Fruit fly (Drosophila melanogaster) whole organism, wandering third instar larva: ENCODE measurements around the gene CG44005.

Experiments
- Abd-B ChIP-seq: fragments of >200 bp; optimal IDR thresholded peaks from 2 replicates; lab custom pipeline; 2017; ENCODE audit warnings: missing biosample characterization, missing genetic modification characterization
- CG32264 ChIP-seq: fragments of 200-800 bp; sonication (Bioruptor generic); optimal IDR thresholded peaks from 2 replicates; lab custom pipeline; 2016; ENCODE audit warnings: missing biosample characterization, missing genetic modification characterization
- CrebA ChIP-seq: fragments of 200-800 bp; sonication (Bioruptor generic); optimal IDR thresholded peaks from 2 replicates; lab custom pipeline; 2016; ENCODE audit warnings: missing biosample characterization, mild to moderate bottlenecking, missing genetic modification characterization, borderline replicate concordance
- Dfd ChIP-seq: fragments of >200 bp; optimal IDR thresholded peaks from 2 replicates; lab custom pipeline; 2017; ENCODE audit warnings: missing biosample characterization, missing genetic modification characterization
- Dif ChIP-seq: fragments of 200-275, 200-300 bp; sonication (Bioruptor generic); optimal IDR thresholded peaks from 2 replicates; lab custom pipeline; 2018; ENCODE audit warnings: missing biosample characterization, missing genetic modification characterization; ENCODE audit not compliant: partially characterized antibody
- GATAd ChIP-seq: sonication (Bioruptor generic); optimal IDR thresholded peaks from 2 replicates; lab custom pipeline; 2016; ENCODE audit warnings: missing biosample characterization, missing genetic modification characterization
- HLH106 ChIP-seq: fragments of 200-800 bp; optimal IDR thresholded peaks from 3 replicates; lab custom pipeline; 2019; ENCODE audit warnings: missing biosample characterization, mild to moderate bottlenecking, missing genetic modification characterization, moderate library complexity
- Hnf4 ChIP-seq: fragments of 200-800 bp; sonication (Bioruptor generic); optimal IDR thresholded peaks from 2 replicates; lab custom pipeline; 2016; ENCODE audit warnings: missing biosample characterization, mild to moderate bottlenecking, missing genetic modification characterization
- Hr78 ChIP-seq: fragments of >200 bp; optimal IDR thresholded peaks from 2 replicates; lab custom pipeline; 2017; ENCODE audit warnings: missing biosample characterization, missing genetic modification characterization
- Hr83 ChIP-seq: fragments of 200-300 bp; sonication (Bioruptor generic); optimal IDR thresholded peaks from 2 replicates; lab custom pipeline; 2016; ENCODE audit warnings: missing biosample characterization, mild to moderate bottlenecking, missing genetic modification characterization, moderate library complexity; ENCODE audit not compliant: poor library complexity, severe bottlenecking
- Jra ChIP-seq: sonication (Bioruptor generic); optimal IDR thresholded peaks from 2 replicates; lab custom pipeline; 2016; ENCODE audit warnings: missing biosample characterization, missing genetic modification characterization
- Mio ChIP-seq: sonication (Bioruptor generic); optimal IDR thresholded peaks from 2 replicates; lab custom pipeline; 2016; ENCODE audit warnings: missing biosample characterization, missing genetic modification characterization
- Myc ChIP-seq: fragments of >200 bp; optimal IDR thresholded peaks from 2 replicates; lab custom pipeline; 2017
- N ChIP-seq: fragments of >200 bp; optimal IDR thresholded peaks from 2 replicates; lab custom pipeline; 2018; ENCODE audit warnings: missing biosample characterization, missing external identifiers, missing genetic modification characterization
- OdsH ChIP-seq: fragments of 200-800 bp; sonication (Bioruptor generic); optimal IDR thresholded peaks from 2 replicates; lab custom pipeline; 2016; ENCODE audit warnings: missing biosample characterization, mild to moderate bottlenecking, missing genetic modification characterization
- Rel ChIP-seq, 2 experiments: fragments of 200-800 bp; sonication (Bioruptor generic) in 1 of 2; optimal IDR thresholded peaks; 2 replicates in 1 of 2; 3 replicates in 1 of 2; lab custom pipeline; 2016 to 2019; ENCODE audit warnings: mild to moderate bottlenecking in 2 of 2, missing biosample characterization in 2 of 2, missing genetic modification characterization in 2 of 2, moderate library complexity in 1 of 2
- Sp1 ChIP-seq: fragments of 200-800 bp; sonication (Bioruptor generic); optimal IDR thresholded peaks from 3 replicates; lab custom pipeline; 2019; ENCODE audit warnings: missing biosample characterization, mild to moderate bottlenecking, missing genetic modification characterization, moderate library complexity
- Vsx2 ChIP-seq: fragments of 200-300, 225-300 bp; sonication (Bioruptor generic); optimal IDR thresholded peaks from 2 replicates; lab custom pipeline; 2018; ENCODE audit warnings: missing biosample characterization, missing genetic modification characterization; ENCODE audit not compliant: partially characterized antibody
- br ChIP-seq: fragments of 200-800 bp; sonication (Bioruptor generic); optimal IDR thresholded peaks from 2 replicates; lab custom pipeline; 2016; ENCODE audit warnings: missing biosample characterization, missing genetic modification characterization
- brk ChIP-seq: fragments of 200-800 bp; sonication (Bioruptor generic); optimal IDR thresholded peaks from 2 replicates; lab custom pipeline; 2016; ENCODE audit warnings: missing biosample characterization, mild to moderate bottlenecking, missing genetic modification characterization
- dl ChIP-seq, 2 experiments: fragments of 175-275, 200-275 bp in 1 of 2; fragments of 200-275 bp in 1 of 2; sonication (Bioruptor generic); optimal IDR thresholded peaks; lab custom pipeline; 2018; ENCODE audit warnings: mild to moderate bottlenecking in 2 of 2, missing biosample characterization in 2 of 2, missing genetic modification characterization in 2 of 2, moderate library complexity in 2 of 2; ENCODE audit not compliant: partially characterized antibody in 2 of 2, insufficient read depth in 1 of 2
- dmrt93B ChIP-seq: fragments of 200-800 bp; sonication (Bioruptor generic); optimal IDR thresholded peaks from 2 replicates; lab custom pipeline; 2018; ENCODE audit warnings: missing biosample characterization, mild to moderate bottlenecking, missing genetic modification characterization
- dsf ChIP-seq: sonication (Bioruptor generic); optimal IDR thresholded peaks from 2 replicates; lab custom pipeline; 2016; ENCODE audit warnings: missing biosample characterization, missing genetic modification characterization, borderline replicate concordance
- ey ChIP-seq: fragments of 200-800 bp; sonication (Bioruptor generic); optimal IDR thresholded peaks from 2 replicates; lab custom pipeline; 2016; ENCODE audit warnings: missing biosample characterization, missing genetic modification characterization
- foxo ChIP-seq, 2 experiments: fragments of 200-800 bp; sonication (Bioruptor generic); optimal IDR thresholded peaks; 2 replicates in 1 of 2; 3 replicates in 1 of 2; lab custom pipeline; 2016 to 2017; ENCODE audit warnings: missing biosample characterization in 2 of 2, missing genetic modification characterization in 2 of 2
- fru ChIP-seq: fragments of 200-800 bp; sonication (Bioruptor generic); optimal IDR thresholded peaks from 3 replicates; lab custom pipeline; 2016; ENCODE audit warnings: missing biosample characterization, mild to moderate bottlenecking, missing genetic modification characterization
- h ChIP-seq: fragments of 200-800 bp; sonication (Bioruptor generic); optimal IDR thresholded peaks from 3 replicates; lab custom pipeline; 2016; ENCODE audit warnings: missing biosample characterization, mild to moderate bottlenecking, missing genetic modification characterization
- jim ChIP-seq: fragments of 175-275, 200-325 bp; sonication (Bioruptor generic); optimal IDR thresholded peaks from 2 replicates; lab custom pipeline; 2016; ENCODE audit warnings: missing biosample characterization, mild to moderate bottlenecking, missing genetic modification characterization
- lola ChIP-seq: fragments of >200 bp; optimal IDR thresholded peaks from 2 replicates; lab custom pipeline; 2017; ENCODE audit warnings: missing biosample characterization, missing genetic modification characterization
- pan ChIP-seq: fragments of >200 bp; optimal IDR thresholded peaks from 2 replicates; lab custom pipeline; 2017
- psq ChIP-seq: fragments of 200-800 bp; sonication (Bioruptor generic); optimal IDR thresholded peaks from 3 replicates; lab custom pipeline; 2017; ENCODE audit warnings: missing biosample characterization, mild to moderate bottlenecking, missing genetic modification characterization, moderate library complexity
- rgr ChIP-seq: fragments of 200-800 bp; sonication (Bioruptor generic); optimal IDR thresholded peaks from 3 replicates; lab custom pipeline; 2016; ENCODE audit warnings: missing biosample characterization, mild to moderate bottlenecking, missing genetic modification characterization
- sage ChIP-seq: fragments of 200-800 bp; sonication (Bioruptor generic); optimal IDR thresholded peaks from 2 replicates; lab custom pipeline; 2016; ENCODE audit warnings: missing biosample characterization, mild to moderate bottlenecking, missing genetic modification characterization
- sv ChIP-seq: fragments of 200-800 bp; sonication (Bioruptor generic); optimal IDR thresholded peaks from 3 replicates; lab custom pipeline; 2016; ENCODE audit warnings: missing biosample characterization, missing genetic modification characterization
- tai ChIP-seq: sonication (Bioruptor generic); optimal IDR thresholded peaks from 2 replicates; lab custom pipeline; 2016; ENCODE audit warnings: missing biosample characterization, missing genetic modification characterization
- usp ChIP-seq: fragments of >200 bp; optimal IDR thresholded peaks from 2 replicates; lab custom pipeline; 2017; ENCODE audit warnings: missing biosample characterization, missing genetic modification characterization
- woc ChIP-seq: sonication (Bioruptor generic); optimal IDR thresholded peaks from 2 replicates; lab custom pipeline; 2016; ENCODE audit warnings: missing biosample characterization, mild to moderate bottlenecking, missing genetic modification characterization

The CG44005 gene

DNA sequence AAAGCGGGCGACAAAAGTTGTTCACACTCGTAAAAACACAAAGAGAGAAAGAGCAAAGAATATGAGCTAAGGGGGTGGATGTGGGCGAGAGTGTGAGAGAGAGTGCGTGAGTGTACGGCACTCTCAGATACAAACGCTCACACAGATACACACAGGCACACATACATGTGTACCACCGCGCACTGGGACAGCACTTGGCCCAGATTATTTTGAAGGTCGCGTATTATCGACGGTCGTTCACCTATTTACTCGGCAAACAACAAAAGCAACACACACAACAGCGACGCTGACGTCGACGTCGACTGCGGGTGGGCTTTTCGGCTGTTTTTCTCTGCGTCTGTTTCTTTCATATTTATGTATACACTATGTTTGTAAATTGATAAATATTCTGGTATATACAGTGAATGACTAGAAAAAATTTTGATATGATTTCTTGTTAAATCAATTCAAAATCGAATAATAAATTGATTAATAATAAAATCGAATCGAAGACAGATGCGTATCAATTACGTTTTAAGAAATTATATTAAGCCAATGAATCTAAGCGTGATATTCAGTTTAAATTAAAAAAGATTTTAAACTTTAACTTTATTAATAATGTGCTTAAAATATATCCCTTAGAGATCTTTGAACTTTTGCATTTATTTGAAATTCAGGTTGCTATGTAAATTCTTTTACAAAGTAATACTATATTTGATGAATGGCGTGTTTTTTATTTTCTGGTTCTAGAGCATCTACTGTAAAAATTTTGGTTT is 42.2 kb downstream of the CG44005 start (continued):
- TF ChIP-seq fru: peak; percentile 63
- no peak for TF ChIP-seq Mio (GFP tag; lab: Kevin White, UChicago)
- TF ChIP-seq pan: no peak
- peak; percentile 76 for TF ChIP-seq Vsx2 (GFP tag; lab: Kevin White, UChicago)
- peak; percentile 68 for TF ChIP-seq woc
- peak; percentile 80 to 86 for TF ChIP-seq dl (GFP tag; optimal IDR thresholded peaks at IDR 0.05; lab: Kevin White, UChicago; ENCODE audit: insufficient read depth in 1 of 2, partially characterized antibody in 2 of 2)
- TF ChIP-seq Hnf4 (GFP tag; lab: Kevin White, UChicago): peak; percentile 40
- no peak for TF ChIP-seq N (GFP tag; lab: Kevin White, UChicago)

DNA sequence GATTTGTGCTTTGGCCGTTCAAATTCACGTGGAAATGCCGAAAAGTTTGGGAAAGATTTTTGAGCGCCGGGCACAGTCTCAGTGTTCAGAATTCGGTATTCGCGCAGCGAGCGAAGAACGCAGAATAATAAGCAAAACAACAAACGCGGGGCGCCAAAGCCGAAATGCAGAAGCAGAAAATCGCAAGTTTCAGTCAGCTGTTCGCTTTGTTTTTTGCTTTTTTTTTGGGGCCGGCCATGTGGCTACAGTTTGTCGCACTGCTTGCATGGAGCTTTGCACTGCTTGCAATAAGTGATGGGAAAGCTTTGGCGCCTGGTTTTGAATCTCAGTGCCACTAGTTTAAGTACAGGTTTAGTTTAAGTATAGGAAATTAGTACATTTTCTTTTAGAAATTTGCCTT is 46.0 kb downstream of the CG44005 start:
- TF ChIP-seq Hr78 (no peak), Sp1 (GFP tag; lab: Kevin White, UChicago) (peak; percentile 57), GATAd (no peak), dmrt93B (GFP tag; lab: Kevin White, UChicago) (no peak), lola (peak; percentile 100), Abd-B (GFP tag; lab: Kevin White, UChicago) (no peak), Jra (GFP tag; lab: Kevin White, UChicago) (no peak), dl (GFP tag; optimal IDR thresholded peaks at IDR 0.05; lab: Kevin White, UChicago; ENCODE audit: insufficient read depth in 1 of 2, partially characterized antibody in 2 of 2) (peak; percentile 7), Myc (lab: Kevin White, UChicago) (peak; percentile 48), jim (GFP tag; lab: Kevin White, UChicago) (peak; percentile 88), Hr83 (GFP tag; lab: Kevin White, UChicago) (no peak), rgr (GFP tag; lab: Kevin White, UChicago) (no peak), CrebA (GFP tag; lab: Kevin White, UChicago) (peak; percentile 32), sage (GFP tag; lab: Kevin White, UChicago) (no peak), psq (peak; percentile 57), h (GFP tag; lab: Kevin White, UChicago) (peak; percentile 28), sv (no peak), Hnf4 (GFP tag; lab: Kevin White, UChicago) (no peak), dsf (GFP tag; lab: Kevin White, UChicago) (no peak), tai (no peak), brk (GFP tag; lab: Kevin White, UChicago) (no peak), woc (no peak), N (GFP tag; lab: Kevin White, UChicago) (peak; percentile 66), fru (no peak), CG32264 (GFP tag; lab: Kevin White, UChicago) (no peak), Vsx2 (GFP tag; lab: Kevin White, UChicago) (no peak), Dfd (GFP tag; lab: Kevin White, UChicago) (no peak), usp (GFP tag; lab: Kevin White, UChicago) (no peak), br (GFP tag; lab: Kevin White, UChicago) (peak; percentile 5), OdsH (GFP tag; lab: Kevin White, UChicago) (no peak), pan (no peak), foxo (GFP tag; optimal IDR thresholded peaks at IDR 0.05; lab: Kevin White, UChicago) (no peak), ey (no peak), Mio (GFP tag; lab: Kevin White, UChicago) (no peak), HLH106 (tag; lab: Kevin White, UChicago) (no peak), Rel (GFP tag; optimal IDR thresholded peaks at IDR 0.05; lab: Kevin White, UChicago) (no peak), Rel (tag; optimal IDR thresholded peaks at IDR 0.05; lab: Kevin White, UChicago) (peak; percentile 49), Dif (GFP tag; lab: Kevin White, UChicago) (no peak)
